Worm (Caenorhabditis elegans): ENCODE results near the gene trp-2.

trp-2 gene

ce11 chrIII:1002510-1002909 lies 10.8 kb downstream of the trp-2 start, which contains the start of gene clec-150:
TSS of gene clec-150 (plus strand) at chrIII:1002707.
- TF ChIP-seq nhr-12 (tag; optimal IDR thresholded peaks at IDR 0.05) (no peak), unc-62 (GFP tag; optimal IDR thresholded peaks at IDR 0.05) (no peak), sem-2 (GFP tag; optimal IDR thresholded peaks at IDR 0.05) (no peak)

- TF ChIP-seq ces-1 (GFP tag; optimal IDR thresholded peaks at IDR 0.05): no peak
These were observed 12.8 kb downstream of the trp-2 start for ce11 chrIII:1004464-1004863.

- TF ChIP-seq M03D4.4 (tag; optimal IDR thresholded peaks at IDR 0.05) (no peak), sptf-1 (tag; optimal IDR thresholded peaks at IDR 0.05) (no peak)
These were observed 15.6 kb downstream of the trp-2 start for ce11 chrIII:1007143-1007905.

ce11 chrIII:1008091-1008490 lies 16.4 kb downstream of the trp-2 start, which contains the start of gene clc-27:
TSS of gene clc-27 (plus strand) at chrIII:1008391.
- TF ChIP-seq nhr-237 (tag; optimal IDR thresholded peaks at IDR 0.05): no peak
- TF ChIP-seq ces-1 (GFP tag; optimal IDR thresholded peaks at IDR 0.05): no peak
- no peak for TF ChIP-seq pha-4 (tag; optimal IDR thresholded peaks at IDR 0.05)
- no peak for TF ChIP-seq M03D4.4 (tag; optimal IDR thresholded peaks at IDR 0.05)
- TF ChIP-seq unc-62 (GFP tag; optimal IDR thresholded peaks at IDR 0.05): no peak
- no peak for TF ChIP-seq zip-8 (tag; optimal IDR thresholded peaks at IDR 0.05)
- TF ChIP-seq nhr-2 (tag; optimal IDR thresholded peaks at IDR 0.05): no peak
- no peak for TF ChIP-seq mep-1 (tag; optimal IDR thresholded peaks at IDR 0.05)
- no peak for TF ChIP-seq mab-5 (tag; optimal IDR thresholded peaks at IDR 0.05)
- TF ChIP-seq blmp-1 (tag; optimal IDR thresholded peaks at IDR 0.05): no peak

ce11 chrIII:1009775-1010174 lies 18.1 kb downstream of the trp-2 start, which contains the start of gene clc-24:
TSS of gene clc-24 (plus strand) at chrIII:1010037.
- no peak for TF ChIP-seq ceh-39 (tag; optimal IDR thresholded peaks at IDR 0.05)
- no peak for TF ChIP-seq nhr-237 (tag; optimal IDR thresholded peaks at IDR 0.05)
- no peak for TF ChIP-seq sem-2 (GFP tag; optimal IDR thresholded peaks at IDR 0.05)
- TF ChIP-seq unc-120 (tag; optimal IDR thresholded peaks at IDR 0.05; ENCODE audit: poor library complexity, severe bottlenecking): no peak
- TF ChIP-seq ceh-83 (GFP tag; optimal IDR thresholded peaks at IDR 0.05): no peak
- no peak for TF ChIP-seq zip-8 (tag; optimal IDR thresholded peaks at IDR 0.05)
- TF ChIP-seq elt-1 (tag; optimal IDR thresholded peaks at IDR 0.05; ENCODE audit: borderline replicate concordance, insufficient read depth): no peak
- TF ChIP-seq lsy-2 (tag; optimal IDR thresholded peaks at IDR 0.05): no peak
- no peak for TF ChIP-seq ztf-11 (tag; optimal IDR thresholded peaks at IDR 0.05)
- TF ChIP-seq ces-1 (GFP tag; optimal IDR thresholded peaks at IDR 0.05): no peak
- no peak for TF ChIP-seq blmp-1 (tag; optimal IDR thresholded peaks at IDR 0.05)
- TF ChIP-seq hlh-1 (tag; optimal IDR thresholded peaks at IDR 0.05): no peak
- TF ChIP-seq lin-32 (GFP tag; optimal IDR thresholded peaks at IDR 0.05): no peak
- TF ChIP-seq mab-5 (tag; optimal IDR thresholded peaks at IDR 0.05): no peak
- TF ChIP-seq nhr-2 (tag; optimal IDR thresholded peaks at IDR 0.05): no peak
- TF ChIP-seq sptf-1 (tag; optimal IDR thresholded peaks at IDR 0.05): no peak

- TF ChIP-seq ham-2 (GFP tag; optimal IDR thresholded peaks at IDR 0.05) (no peak), nhr-12 (tag; optimal IDR thresholded peaks at IDR 0.05) (no peak), ceh-43 (GFP tag; optimal IDR thresholded peaks at IDR 0.05) (no peak)
These were observed 24.4 kb downstream of the trp-2 start, which contains the start of gene Y34F4.3 for ce11 chrIII:1016080-1016479. TSS of gene Y34F4.3 (minus strand) at chrIII:1016180.

ce11 chrIII:1020732-1021131 lies 29.1 kb downstream of the trp-2 start, which contains the start of gene clc-23:
TSS of gene clc-23 (plus strand) at chrIII:1020954.
- no peak for TF ChIP-seq drap-1 (GFP tag; optimal IDR thresholded peaks at IDR 0.05)
- TF ChIP-seq mab-5 (tag; optimal IDR thresholded peaks at IDR 0.05): no peak
- TF ChIP-seq elt-1 (tag; optimal IDR thresholded peaks at IDR 0.05; ENCODE audit: borderline replicate concordance, insufficient read depth): no peak

ce11 chrIII:1026261-1026660 lies 34.6 kb downstream of the trp-2 start, which contains the start of gene clc-25:
TSS of gene clc-25 (minus strand) at chrIII:1026361.
- TF ChIP-seq pha-4 (tag; optimal IDR thresholded peaks at IDR 0.05) (no peak), nhr-28 (tag; optimal IDR thresholded peaks at IDR 0.05) (no peak), elt-1 (tag; optimal IDR thresholded peaks at IDR 0.05; ENCODE audit: borderline replicate concordance, insufficient read depth) (no peak), tbx-8 (GFP tag; optimal IDR thresholded peaks at IDR 0.05) (no peak), blmp-1 (tag; optimal IDR thresholded peaks at IDR 0.05) (no peak)
